Fruit fly (Drosophila melanogaster): ENCODE data around the gene sgl.
A peak's percentile ranks its signal among the peaks of the same experiment; 100 is the strongest.

Gene sgl

DNA sequence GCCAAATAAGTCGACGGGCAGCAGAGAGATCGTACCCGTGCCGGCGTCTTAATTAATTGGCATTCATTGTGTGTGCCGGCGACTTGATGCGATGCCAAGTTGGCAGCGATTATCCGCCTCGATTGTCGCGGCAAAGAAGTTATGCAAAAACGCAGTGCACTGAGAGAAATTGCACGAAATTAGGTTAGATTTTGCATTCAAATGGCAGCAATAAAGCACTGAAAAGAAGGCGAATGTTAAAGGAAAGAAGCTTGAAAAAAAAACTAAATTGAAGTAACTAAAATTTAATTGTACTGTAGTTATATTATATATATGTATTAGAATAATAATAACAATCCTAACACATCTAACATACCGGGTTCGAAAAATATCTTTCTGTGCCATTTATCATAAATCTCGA is 38.6 kb upstream of the sgl start (continued):
- no peak for TF ChIP-seq CG2875 (GFP tag; optimal IDR thresholded peaks at IDR 0.05)
- no peak for TF ChIP-seq CG9609 (GFP tag; optimal IDR thresholded peaks at IDR 0.05)
- TF ChIP-seq nerfin-2 (GFP tag; IDR thresholded peaks at IDR 0.05; ENCODE audit: partially characterized antibody): no peak
- TF ChIP-seq CG4360 (GFP tag; IDR thresholded peaks at IDR 0.05): no peak
- TF ChIP-seq E2f1 (GFP tag; IDR thresholded peaks at IDR 0.05): no peak
- TF ChIP-seq ERR (GFP tag; optimal IDR thresholded peaks at IDR 0.05): no peak
- no peak for TF ChIP-seq Aef1 (GFP tag; IDR thresholded peaks at IDR 0.05)
- TF ChIP-seq ATbp (GFP tag; optimal IDR thresholded peaks at IDR 0.05): no peak
- no peak for TF ChIP-seq CG9797 (GFP tag; optimal IDR thresholded peaks at IDR 0.05)
- TF ChIP-seq CG7271 (tag; optimal IDR thresholded peaks at IDR 0.05): no peak
- no peak for TF ChIP-seq CG12299 (tag; optimal IDR thresholded peaks at IDR 0.05)
- TF ChIP-seq dmrt11E (tag; optimal IDR thresholded peaks at IDR 0.05): no peak
- TF ChIP-seq Elba2 (GFP tag; optimal IDR thresholded peaks at IDR 0.05): no peak
- TF ChIP-seq CG11504 (tag; optimal IDR thresholded peaks at IDR 0.05): peak; percentile 21
- TF ChIP-seq CG31388 (GFP tag; optimal IDR thresholded peaks at IDR 0.05): no peak
- TF ChIP-seq CG1647 (GFP tag; optimal IDR thresholded peaks at IDR 0.05): no peak
- no peak for TF ChIP-seq br (optimal IDR thresholded peaks at IDR 0.05)
- no peak for TF ChIP-seq CG4424 (GFP tag; optimal IDR thresholded peaks at IDR 0.05)
- TF ChIP-seq CG14667 (GFP tag; IDR thresholded peaks at IDR 0.05): no peak
- no peak for TF ChIP-seq tio (GFP tag; optimal IDR thresholded peaks at IDR 0.05)
- TF ChIP-seq CG7786 (GFP tag; optimal IDR thresholded peaks at IDR 0.05): no peak
- peak; percentile 55; the same call in 2 of the 3 replicates for TF ChIP-seq dysf (GFP tag; IDR thresholded peaks at IDR 0.05)
- TF ChIP-seq da (GFP tag; optimal IDR thresholded peaks at IDR 0.05): no peak
- TF ChIP-seq Ptx1 (GFP tag; IDR thresholded peaks at IDR 0.05): no peak
- TF ChIP-seq Lpt (GFP tag; optimal IDR thresholded peaks at IDR 0.05): no peak
- TF ChIP-seq fu2 (GFP tag; optimal IDR thresholded peaks at IDR 0.05): no peak
- TF ChIP-seq CG2678 (tag; optimal IDR thresholded peaks at IDR 0.05): peak; percentile 3
- TF ChIP-seq Asciz (GFP tag; optimal IDR thresholded peaks at IDR 0.05): no peak
- no peak for TF ChIP-seq nmo (GFP tag; optimal IDR thresholded peaks at IDR 0.05)
- no peak for TF ChIP-seq CG17612 (GFP tag; IDR thresholded peaks at IDR 0.05)
- TF ChIP-seq Neu2 (GFP tag; optimal IDR thresholded peaks at IDR 0.05; ENCODE audit: borderline replicate concordance): no peak
- TF ChIP-seq dmrt99B (tag; optimal IDR thresholded peaks at IDR 0.05): peak; percentile 26
- TF ChIP-seq Drgx (GFP tag; IDR thresholded peaks at IDR 0.05): peak; percentile 24; the same call in 1 of the 2 replicates
- no peak for TF ChIP-seq mirr (GFP tag; optimal IDR thresholded peaks at IDR 0.05)
- no peak for TF ChIP-seq CG3407 (GFP tag; optimal IDR thresholded peaks at IDR 0.05)
- TF ChIP-seq CG7357 (GFP tag; IDR thresholded peaks at IDR 0.05): no peak
- TF ChIP-seq eyg (GFP tag; optimal IDR thresholded peaks at IDR 0.05): no peak
- TF ChIP-seq Hr3 (GFP tag; optimal IDR thresholded peaks at IDR 0.05): no peak
- TF ChIP-seq CG8281 (tag; optimal IDR thresholded peaks at IDR 0.05): no peak
- no peak for TF ChIP-seq NC2β (GFP tag; optimal IDR thresholded peaks at IDR 0.05)
- peak; percentile 37 for TF ChIP-seq CG15269 (tag; optimal IDR thresholded peaks at IDR 0.05)
- TF ChIP-seq CrebB (tag; optimal IDR thresholded peaks at IDR 0.05): no peak
- no peak for TF ChIP-seq tll (GFP tag; optimal IDR thresholded peaks at IDR 0.05)
- TF ChIP-seq dm (GFP tag; optimal IDR thresholded peaks at IDR 0.05): no peak
- TF ChIP-seq ato (GFP tag; IDR thresholded peaks at IDR 0.05; ENCODE audit: partially characterized antibody): no peak
- no peak for TF ChIP-seq CG18262 (tag; optimal IDR thresholded peaks at IDR 0.05)
- no peak for TF ChIP-seq zf30C (GFP tag; optimal IDR thresholded peaks at IDR 0.05)
- no peak for TF ChIP-seq CHES-1-like (GFP tag; optimal IDR thresholded peaks at IDR 0.05)
- TF ChIP-seq CG6689 (GFP tag; IDR thresholded peaks at IDR 0.05): no peak
- no peak for TF ChIP-seq disco-r (GFP tag; optimal IDR thresholded peaks at IDR 0.05)
- TF ChIP-seq fd102C (GFP tag; optimal IDR thresholded peaks at IDR 0.05): no peak
- TF ChIP-seq Mes4 (GFP tag; optimal IDR thresholded peaks at IDR 0.05): no peak

Measured in whole organism, embryonic.